Worm (Caenorhabditis elegans) whole organism, L2 larva: ENCODE data around the gene gcy-7.

ENCODE experiments used
- C34F6.9 ChIP-seq: fragments of 150-350 bp; optimal IDR thresholded peaks from 2 replicates; lab custom pipeline; 2014; ENCODE audit warnings: missing biosample characterization, missing genetic modification characterization
- F13H6.1 ChIP-seq: sonication (generic microtip); optimal IDR thresholded peaks from 2 replicates; lab custom pipeline; 2016; ENCODE audit warnings: missing genetic modification characterization, missing compliant biosample characterization
- R02D3.7 ChIP-seq: fragments of 150-350 bp; optimal IDR thresholded peaks from 2 replicates; lab custom pipeline; 2014; ENCODE audit warnings: missing biosample characterization, missing genetic modification characterization
- Y55F3AM.14 ChIP-seq: fragments of 200-800 bp; sonication (Bioruptor generic); optimal IDR thresholded peaks from 2 replicates; lab custom pipeline; 2018; ENCODE audit warnings: mild to moderate bottlenecking, missing genetic modification characterization, missing compliant biosample characterization
- ZK546.5 ChIP-seq: sonication (generic microtip); optimal IDR thresholded peaks from 2 replicates; lab custom pipeline; 2017; ENCODE audit warnings: missing biosample characterization, missing genetic modification characterization
- alr-1 ChIP-seq: fragments of 150-350 bp; optimal IDR thresholded peaks from 2 replicates; lab custom pipeline; 2014; ENCODE audit warnings: missing biosample characterization, missing genetic modification characterization
- aly-2 ChIP-seq: fragments of 150-350 bp; optimal IDR thresholded peaks from 2 replicates; lab custom pipeline; 2014; ENCODE audit warnings: missing biosample characterization, missing genetic modification characterization
- ama-1 ChIP-seq: fragments of 150-350 bp; optimal IDR thresholded peaks from 2 replicates; lab custom pipeline; 2018; ENCODE audit warnings: inconsistent platforms
- blmp-1 ChIP-seq: sonication (generic microtip); optimal IDR thresholded peaks from 2 replicates; lab custom pipeline; 2017; ENCODE audit warnings: missing genetic modification characterization, mild to moderate bottlenecking, missing compliant biosample characterization, antibody characterized with exemption, moderate library complexity; ENCODE audit not compliant: insufficient read depth
- ceh-16 ChIP-seq: fragments of 150-350 bp; optimal IDR thresholded peaks from 2 replicates; lab custom pipeline; 2014; ENCODE audit warnings: missing biosample characterization, missing genetic modification characterization
- ceh-82 ChIP-seq: fragments of 150-350 bp; optimal IDR thresholded peaks from 2 replicates; lab custom pipeline; 2014; ENCODE audit warnings: missing biosample characterization, missing genetic modification characterization
- crh-2 ChIP-seq: sonication (generic microtip); optimal IDR thresholded peaks from 2 replicates; lab custom pipeline; 2017; ENCODE audit warnings: missing biosample characterization, missing genetic modification characterization
- dmd-4 ChIP-seq: sonication (generic microtip); optimal IDR thresholded peaks from 2 replicates; lab custom pipeline; 2017; ENCODE audit warnings: missing biosample characterization, missing genetic modification characterization
- egl-27 ChIP-seq: sonication (generic microtip); optimal IDR thresholded peaks from 3 replicates; lab custom pipeline; 2017; ENCODE audit warnings: missing biosample characterization, missing genetic modification reagents, missing genetic modification characterization
- elt-1 ChIP-seq: fragments of 150-350 bp; optimal IDR thresholded peaks from 2 replicates; lab custom pipeline; 2014; ENCODE audit warnings: missing biosample characterization, missing genetic modification characterization
- elt-3 ChIP-seq: sonication (generic microtip); optimal IDR thresholded peaks from 2 replicates; lab custom pipeline; 2017; ENCODE audit warnings: missing biosample characterization, missing genetic modification characterization
- fos-1 ChIP-seq: fragments of 150-350 bp; optimal IDR thresholded peaks from 2 replicates; lab custom pipeline; 2014; ENCODE audit warnings: missing biosample characterization, missing genetic modification characterization
- gmeb-1 ChIP-seq: fragments of 150-350 bp; optimal IDR thresholded peaks from 2 replicates; lab custom pipeline; 2014; ENCODE audit warnings: missing biosample characterization, missing genetic modification characterization
- lin-11 ChIP-seq: fragments of 150-350 bp; sonication (generic microtip); optimal IDR thresholded peaks from 2 replicates; lab custom pipeline; 2014; ENCODE audit warnings: missing biosample characterization, missing genetic modification characterization, inconsistent platforms, mixed read lengths
- lin-13 ChIP-seq: fragments of 150-350 bp; optimal IDR thresholded peaks from 2 replicates; lab custom pipeline; 2014; ENCODE audit warnings: missing biosample characterization, missing genetic modification reagents, missing genetic modification characterization
- lin-39 ChIP-seq: fragments of 150-350 bp; optimal IDR thresholded peaks from 2 replicates; lab custom pipeline; 2014; ENCODE audit warnings: missing biosample characterization, missing genetic modification reagents, missing genetic modification characterization
- lsy-2 ChIP-seq, 2 experiments: fragments of 150-350 bp in 1 of 2; sonication (generic microtip) in 1 of 2; optimal IDR thresholded peaks; 2 replicates each; lab custom pipeline; 2014 to 2017; ENCODE audit warnings: missing biosample characterization in 2 of 2, missing genetic modification characterization in 2 of 2
- mab-5 ChIP-seq: fragments of 150-350 bp; optimal IDR thresholded peaks from 2 replicates; lab custom pipeline; 2014; ENCODE audit warnings: missing biosample characterization, missing genetic modification characterization
- mbf-1 ChIP-seq: sonication (generic microtip); optimal IDR thresholded peaks from 2 replicates; lab custom pipeline; 2017; ENCODE audit warnings: missing biosample characterization, missing genetic modification characterization
- nhr-11 ChIP-seq: fragments of 150-350 bp; optimal IDR thresholded peaks from 2 replicates; lab custom pipeline; 2014; ENCODE audit warnings: missing biosample characterization, missing genetic modification characterization
- nhr-12 ChIP-seq: fragments of 150-350 bp; optimal IDR thresholded peaks from 2 replicates; lab custom pipeline; 2014; ENCODE audit warnings: missing biosample characterization, missing genetic modification characterization
- nhr-129 ChIP-seq: fragments of 150-350 bp; optimal IDR thresholded peaks from 2 replicates; lab custom pipeline; 2014; ENCODE audit warnings: missing biosample characterization, missing genetic modification characterization
- nhr-21 ChIP-seq: fragments of 150-350 bp; optimal IDR thresholded peaks from 2 replicates; lab custom pipeline; 2014; ENCODE audit warnings: missing biosample characterization, missing genetic modification characterization
- nhr-23 ChIP-seq: fragments of 150-350 bp; optimal IDR thresholded peaks from 2 replicates; lab custom pipeline; 2014; ENCODE audit warnings: missing biosample characterization, missing genetic modification reagents, missing genetic modification characterization
- nhr-25 ChIP-seq: fragments of 150-350 bp; sonication (generic microtip); optimal IDR thresholded peaks from 3 replicates; lab custom pipeline; 2014; ENCODE audit warnings: missing biosample characterization, missing genetic modification characterization
- nhr-6 ChIP-seq: fragments of 150-350 bp; optimal IDR thresholded peaks from 2 replicates; lab custom pipeline; 2014; ENCODE audit warnings: missing biosample characterization, missing genetic modification characterization
- nhr-77 ChIP-seq: fragments of 150-350 bp; optimal IDR thresholded peaks from 2 replicates; lab custom pipeline; 2014; ENCODE audit warnings: missing biosample characterization, missing genetic modification characterization
- peb-1 ChIP-seq: fragments of 150-350 bp; optimal IDR thresholded peaks from 2 replicates; lab custom pipeline; 2014; ENCODE audit warnings: missing biosample characterization, missing genetic modification characterization
- sem-4 ChIP-seq: fragments of 150-350 bp; optimal IDR thresholded peaks from 2 replicates; lab custom pipeline; 2014; ENCODE audit warnings: missing biosample characterization, missing genetic modification reagents, missing genetic modification characterization
- skn-1 ChIP-seq: sonication (generic microtip); optimal IDR thresholded peaks from 2 replicates; lab custom pipeline; 2017; ENCODE audit warnings: missing biosample characterization, missing genetic modification characterization
- sma-3 ChIP-seq: sonication (generic microtip); optimal IDR thresholded peaks from 2 replicates; lab custom pipeline; 2016; ENCODE audit warnings: missing genetic modification reagents, missing genetic modification characterization, missing compliant biosample characterization
- sma-9 ChIP-seq, 2 experiments: fragments of 150-350 bp in 1 of 2; sonication (generic microtip) in 1 of 2; optimal IDR thresholded peaks; 2 replicates each; lab custom pipeline; 2014 to 2016; ENCODE audit warnings: missing genetic modification characterization in 2 of 2, mild to moderate bottlenecking in 1 of 2, missing biosample characterization in 1 of 2, missing compliant biosample characterization in 1 of 2, missing genetic modification reagents in 1 of 2, moderate library complexity in 1 of 2
- snpc-4 ChIP-seq: fragments of 150-350 bp; optimal IDR thresholded peaks from 2 replicates; lab custom pipeline; 2014; ENCODE audit warnings: missing biosample characterization, missing genetic modification characterization
- unc-39 ChIP-seq: fragments of 150-350 bp; optimal IDR thresholded peaks from 2 replicates; lab custom pipeline; 2014; ENCODE audit warnings: missing biosample characterization, missing genetic modification characterization
- unc-55 ChIP-seq: fragments of 150-350 bp; sonication (generic microtip); optimal IDR thresholded peaks from 3 replicates; lab custom pipeline; 2014; ENCODE audit warnings: missing biosample characterization, missing genetic modification reagents, missing genetic modification characterization
- unc-62 ChIP-seq: fragments of 150-350 bp; optimal IDR thresholded peaks from 2 replicates; lab custom pipeline; 2014; ENCODE audit warnings: missing biosample characterization, missing genetic modification reagents, missing genetic modification characterization
- zag-1 ChIP-seq: fragments of 150-350 bp; optimal IDR thresholded peaks from 2 replicates; lab custom pipeline; 2014; ENCODE audit warnings: missing biosample characterization, missing genetic modification characterization
- ztf-1 ChIP-seq: fragments of 200-800 bp; sonication (Bioruptor generic); conservative IDR thresholded peaks from 2 replicates; pipeline ENCODE4 v1.3.6; 2022; ENCODE audit warnings: missing genetic modification characterization, missing compliant biosample characterization
- ztf-11 ChIP-seq: sonication (generic microtip); optimal IDR thresholded peaks from 2 replicates; lab custom pipeline; 2017; ENCODE audit warnings: missing biosample characterization, missing genetic modification characterization
- ztf-4 ChIP-seq: fragments of 150-350 bp; optimal IDR thresholded peaks from 2 replicates; lab custom pipeline; 2014; ENCODE audit warnings: missing biosample characterization, missing genetic modification characterization

Gene gcy-7

ce11 chrV:8424840-8425814 is 38.0 kb downstream of the gcy-7 start:
- TF ChIP-seq crh-2 (tag; lab: Kevin White, UChicago) (peak; percentile 41), ama-1 (no peak), sma-9 (GFP tag; optimal IDR thresholded peaks at IDR 0.05; lab: Kevin White, UChicago) (peak; percentile 70), sma-9 (tag; optimal IDR thresholded peaks at IDR 0.05; lab: Kevin White, UChicago) (no peak), nhr-6 (no peak), nhr-25 (tag; lab: Kevin White, UChicago) (peak; percentile 35), fos-1 (tag; lab: Kevin White, UChicago) (peak; percentile 92), nhr-77 (tag; lab: Kevin White, UChicago) (no peak), nhr-129 (tag; lab: Kevin White, UChicago) (peak; percentile 15), ztf-4 (tag; lab: Kevin White, UChicago) (no peak)
- TF ChIP-seq, all 48 proteins: peak for 5

DNA sequence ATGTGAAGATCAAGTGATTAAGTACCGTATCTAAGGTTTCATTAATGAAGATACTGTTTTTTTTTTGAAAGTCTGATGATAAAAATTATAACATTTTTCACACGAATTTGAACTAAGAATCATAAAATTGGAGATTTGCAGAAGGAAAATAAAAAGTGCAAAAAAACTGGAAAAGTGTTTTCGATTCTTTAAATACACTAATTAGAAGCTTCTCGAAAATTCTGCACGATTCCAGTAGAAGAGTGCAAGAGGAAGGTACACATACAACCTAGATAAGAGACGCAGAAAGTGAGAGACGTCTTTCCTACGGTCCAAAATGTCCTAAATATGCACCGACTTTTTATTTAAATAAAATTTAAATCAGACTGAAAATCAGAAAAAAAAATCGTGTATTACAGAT is 39.1 kb downstream of the gcy-7 start:
- peak; percentile 58 for TF ChIP-seq C34F6.9 (tag; lab: Kevin White, UChicago)
- no peak for TF ChIP-seq lin-11 (tag; lab: Kevin White, UChicago)
- peak; percentile 25 for TF ChIP-seq unc-55 (GFP tag; lab: Kevin White, UChicago)
- TF ChIP-seq fos-1 (tag; lab: Kevin White, UChicago): no peak
- no peak for TF ChIP-seq mab-5 (tag; lab: Kevin White, UChicago)

DNA sequence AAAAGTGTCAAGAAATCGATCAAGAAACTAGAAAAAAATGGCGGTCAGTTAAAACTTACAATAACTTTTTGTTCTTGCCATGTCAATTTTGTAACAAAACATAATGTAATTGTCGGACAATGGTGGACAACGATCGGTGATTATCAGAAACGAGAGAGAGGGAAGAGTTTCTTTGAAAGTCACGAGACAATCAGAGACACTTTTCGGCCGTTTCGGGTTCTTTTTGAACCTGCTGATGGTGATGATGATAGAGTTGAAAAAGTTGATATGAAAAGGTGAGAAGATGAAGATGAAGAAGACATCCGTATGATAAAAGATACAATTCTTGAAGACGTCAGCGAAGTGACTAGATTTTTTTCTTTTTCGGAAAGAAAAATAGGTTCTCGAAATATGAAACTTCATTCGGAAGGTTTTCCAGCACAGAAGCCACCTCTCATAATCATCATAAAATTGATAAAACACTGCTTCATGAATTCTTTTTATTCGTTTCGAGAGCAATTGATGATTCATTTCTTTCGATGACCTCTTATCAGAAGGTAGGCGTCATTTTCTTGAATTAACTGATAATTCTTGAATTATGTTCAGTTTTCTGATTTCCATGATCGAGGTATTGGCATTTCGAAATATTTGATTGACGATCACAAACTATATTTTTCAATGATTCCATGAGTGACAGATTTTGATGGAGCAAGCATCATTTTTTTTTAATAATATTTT is 39.7 kb downstream of the gcy-7 start:
- no peak for TF ChIP-seq snpc-4 (tag; lab: Kevin White, UChicago)
- peak; percentile 50 for TF ChIP-seq sma-9 (GFP tag; optimal IDR thresholded peaks at IDR 0.05; lab: Kevin White, UChicago)
- no peak for TF ChIP-seq sma-9 (tag; optimal IDR thresholded peaks at IDR 0.05; lab: Kevin White, UChicago)
- TF ChIP-seq nhr-23: no peak
- TF ChIP-seq sem-4 (tag; lab: Kevin White, UChicago): no peak
- TF ChIP-seq ztf-4 (tag; lab: Kevin White, UChicago): no peak
- peak; percentile 88 for TF ChIP-seq fos-1 (tag; lab: Kevin White, UChicago)
- no peak for TF ChIP-seq nhr-12 (tag; lab: Kevin White, UChicago)
- no peak for TF ChIP-seq alr-1 (tag; lab: Kevin White, UChicago)
- no peak for TF ChIP-seq ZK546.5 (tag; lab: Kevin White, UChicago)
- no peak for TF ChIP-seq elt-3 (tag; lab: Kevin White, UChicago)
- TF ChIP-seq nhr-21 (tag; lab: Kevin White, UChicago): peak; percentile 54
- TF ChIP-seq ztf-11 (tag; lab: Kevin White, UChicago): no peak
- TF ChIP-seq Y55F3AM.14: no peak
- no peak for TF ChIP-seq unc-62 (GFP tag; lab: Kevin White, UChicago)
- no peak for TF ChIP-seq ceh-82 (tag; lab: Kevin White, UChicago)
- TF ChIP-seq elt-1: no peak
- TF ChIP-seq lin-39 (tag; lab: Kevin White, UChicago): no peak
- no peak for TF ChIP-seq R02D3.7 (tag; lab: Kevin White, UChicago)
- TF ChIP-seq peb-1 (tag; lab: Kevin White, UChicago): no peak
- no peak for TF ChIP-seq egl-27 (tag; lab: Kevin White, UChicago)
- TF ChIP-seq C34F6.9 (tag; lab: Kevin White, UChicago): no peak
- no peak for TF ChIP-seq blmp-1 (tag; lab: Kevin White, UChicago)
- TF ChIP-seq gmeb-1: no peak
- TF ChIP-seq unc-39 (tag; lab: Kevin White, UChicago): no peak
- TF ChIP-seq skn-1 (tag; lab: Kevin White, UChicago): no peak
- TF ChIP-seq aly-2 (tag; lab: Kevin White, UChicago): no peak
- TF ChIP-seq mbf-1: no peak
- TF ChIP-seq crh-2 (tag; lab: Kevin White, UChicago): no peak
- TF ChIP-seq ceh-16 (tag; lab: Kevin White, UChicago): no peak
- TF ChIP-seq sma-3: peak; percentile 15
- TF ChIP-seq dmd-4 (tag; lab: Kevin White, UChicago): no peak
- no peak for TF ChIP-seq mab-5 (tag; lab: Kevin White, UChicago)
- no peak for TF ChIP-seq ama-1
- TF ChIP-seq nhr-11 (tag; lab: Kevin White, UChicago): no peak
- TF ChIP-seq nhr-25 (tag; lab: Kevin White, UChicago): peak; percentile 22
- no peak for TF ChIP-seq lin-11 (tag; lab: Kevin White, UChicago)
- TF ChIP-seq ztf-1: no peak
- no peak for TF ChIP-seq nhr-6
- no peak for TF ChIP-seq unc-55 (GFP tag; lab: Kevin White, UChicago)
- no peak for TF ChIP-seq zag-1 (tag; lab: Kevin White, UChicago)
- no peak for TF ChIP-seq F13H6.1 (tag; lab: Kevin White, UChicago)
- TF ChIP-seq lsy-2 (tag; optimal IDR thresholded peaks at IDR 0.05; lab: Kevin White, UChicago): no peak
- TF ChIP-seq lin-13 (GFP tag; lab: Kevin White, UChicago): no peak
